Worm (Caenorhabditis elegans) whole organism, L4 larva: ENCODE data around the gene F35E8.1.
A peak's percentile ranks its signal among the peaks of the same experiment; 100 is the strongest.

Source experiments
- F37D6.2 ChIP-seq: sonication (generic microtip); optimal IDR thresholded peaks from 2 replicates; lab custom pipeline; 2016; ENCODE audit warnings: mild to moderate bottlenecking, missing genetic modification characterization, missing compliant biosample characterization
- F49E8.2 ChIP-seq: sonication (generic microtip); optimal IDR thresholded peaks from 2 replicates; lab custom pipeline; 2016; ENCODE audit warnings: missing compliant biosample characterization, mild to moderate bottlenecking, missing genetic modification characterization, borderline replicate concordance
- Y5F2A.4 ChIP-seq: fragments of 200-800 bp; sonication (Bioruptor generic); optimal IDR thresholded peaks from 2 replicates; lab custom pipeline; 2018; ENCODE audit warnings: mild to moderate bottlenecking, missing genetic modification characterization, missing compliant biosample characterization
- ceh-20 ChIP-seq: fragments of 200-800 bp; sonication (Bioruptor generic); IDR thresholded peaks from 2 replicates; pipeline ENCODE4 v1.3.6; 2022; ENCODE audit warnings: missing genetic modification reagents, missing genetic modification characterization, missing compliant biosample characterization
- ctbp-1 ChIP-seq: fragments of 200-800 bp; sonication (Bioruptor generic); IDR thresholded peaks from 2 replicates; pipeline ENCODE4 v1.3.6; 2022; ENCODE audit warnings: missing genetic modification reagents, missing genetic modification characterization, missing compliant biosample characterization
- daf-16 ChIP-seq, 3 experiments: sonication (generic microtip); optimal IDR thresholded peaks; 2 replicates each; lab custom pipeline; 2016 to 2017; ENCODE audit warnings: missing genetic modification characterization in 3 of 3, missing genetic modification reagents in 3 of 3, mild to moderate bottlenecking in 2 of 3, missing compliant biosample characterization in 2 of 3, missing biosample characterization in 1 of 3, moderate library complexity in 1 of 3
- dmd-8 ChIP-seq: fragments of 200-800 bp; sonication (Bioruptor generic); IDR thresholded peaks from 2 replicates; pipeline ENCODE4 v1.3.6; 2022; ENCODE audit warnings: missing genetic modification characterization, missing compliant biosample characterization
- dmd-9 ChIP-seq: fragments of 200-800 bp; sonication (Bioruptor generic); IDR thresholded peaks from 2 replicates; pipeline ENCODE4 v1.3.6; 2022; ENCODE audit warnings: missing genetic modification reagents, missing genetic modification characterization, missing compliant biosample characterization
- duxl-1 ChIP-seq: sonication (generic microtip); optimal IDR thresholded peaks from 2 replicates; lab custom pipeline; 2016; ENCODE audit warnings: mild to moderate bottlenecking, missing genetic modification characterization, moderate library complexity, missing compliant biosample characterization; ENCODE audit not compliant: poor library complexity
- gei-8 ChIP-seq: fragments of 200-800 bp; sonication (Bioruptor generic); optimal IDR thresholded peaks from 2 replicates; lab custom pipeline; 2018; ENCODE audit warnings: mild to moderate bottlenecking, missing genetic modification characterization, missing compliant biosample characterization
- hlh-11 ChIP-seq: fragments of 200-800 bp; sonication (Bioruptor generic); optimal IDR thresholded peaks from 2 replicates; lab custom pipeline; 2018; ENCODE audit warnings: mild to moderate bottlenecking, missing genetic modification characterization, missing compliant biosample characterization
- hlh-30 ChIP-seq: sonication (generic microtip); optimal IDR thresholded peaks from 2 replicates; lab custom pipeline; 2017; ENCODE audit warnings: antibody characterized with exemption, mild to moderate bottlenecking, missing genetic modification characterization, missing compliant biosample characterization; ENCODE audit not compliant: insufficient read depth
- hmg-1.1 ChIP-seq: fragments of 200-800 bp; sonication (Bioruptor generic); IDR thresholded peaks from 2 replicates; pipeline ENCODE4 v1.3.6; 2022; ENCODE audit warnings: missing genetic modification reagents, missing genetic modification characterization, missing compliant biosample characterization
- lin-15B ChIP-seq: fragments of 150-350 bp; sonication (generic microtip); optimal IDR thresholded peaks from 3 replicates; lab custom pipeline; 2014; ENCODE audit warnings: missing biosample characterization, missing genetic modification characterization
- lin-29 ChIP-seq: fragments of 200-800 bp; sonication (Bioruptor generic); IDR thresholded peaks from 2 replicates; pipeline ENCODE4 v1.3.6; 2022; ENCODE audit warnings: missing genetic modification reagents, missing genetic modification characterization, missing compliant biosample characterization
- lin-39 ChIP-seq: fragments of 150-350 bp; optimal IDR thresholded peaks from 2 replicates; lab custom pipeline; 2014; ENCODE audit warnings: missing biosample characterization, missing genetic modification reagents, missing genetic modification characterization
- madf-5 ChIP-seq, 2 experiments: fragments of 200-800 bp; sonication (Bioruptor generic); IDR thresholded peaks; 2 replicates each; pipeline ENCODE4 v1.3.6; 2022; ENCODE audit warnings: missing compliant biosample characterization in 2 of 2, missing genetic modification characterization in 2 of 2
- mdl-1 ChIP-seq, 2 experiments: fragments of 150-350 bp in 1 of 2; sonication (generic microtip) in 1 of 2; optimal IDR thresholded peaks; 2 replicates each; lab custom pipeline; 2014 to 2017; ENCODE audit warnings: missing biosample characterization in 2 of 2, missing genetic modification characterization in 2 of 2
- nhr-237 ChIP-seq: sonication (generic microtip); optimal IDR thresholded peaks from 2 replicates; lab custom pipeline; 2017; ENCODE audit warnings: missing biosample characterization, missing genetic modification characterization
- nhr-41 ChIP-seq: fragments of 200-800 bp; sonication (Bioruptor generic); IDR thresholded peaks from 2 replicates; pipeline ENCODE4 v1.3.6; 2022; ENCODE audit warnings: missing genetic modification reagents, missing genetic modification characterization, missing compliant biosample characterization
- php-3 ChIP-seq: fragments of 200-800 bp; sonication (Bioruptor generic); IDR thresholded peaks from 2 replicates; pipeline ENCODE4 v1.3.6; 2022; ENCODE audit warnings: missing genetic modification reagents, missing genetic modification characterization, missing compliant biosample characterization
- sdz-12 ChIP-seq: fragments of 200-800 bp; sonication (Bioruptor generic); optimal IDR thresholded peaks from 2 replicates; lab custom pipeline; 2018; ENCODE audit warnings: mild to moderate bottlenecking, missing genetic modification characterization, missing compliant biosample characterization
- set-16 ChIP-seq: fragments of 200-800 bp; sonication (Bioruptor generic); IDR thresholded peaks from 2 replicates; pipeline ENCODE4 v1.3.6; 2022; ENCODE audit warnings: missing genetic modification reagents, missing genetic modification characterization, missing compliant biosample characterization
- spr-3 ChIP-seq: fragments of 200-800 bp; sonication (Bioruptor generic); optimal IDR thresholded peaks from 2 replicates; lab custom pipeline; 2018; ENCODE audit warnings: mild to moderate bottlenecking, missing genetic modification characterization, missing compliant biosample characterization
- tra-1 ChIP-seq: fragments of 200-800 bp; sonication (Bioruptor generic); IDR thresholded peaks from 2 replicates; pipeline ENCODE4 v1.3.6; 2022; ENCODE audit warnings: missing genetic modification reagents, missing genetic modification characterization, missing compliant biosample characterization
- unc-39 ChIP-seq: sonication (generic microtip); optimal IDR thresholded peaks from 2 replicates; lab custom pipeline; 2017; ENCODE audit warnings: missing biosample characterization, missing genetic modification characterization
- unc-62 ChIP-seq, 3 experiments: fragments of 150-350 bp in 1 of 3; sonication (generic microtip); optimal IDR thresholded peaks in 2 of 3; peaks in 1 of 3; 1 replicate in 1 of 3; 2 replicates in 2 of 3; lab custom pipeline; 2014 to 2017; ENCODE audit warnings: missing biosample characterization in 3 of 3, missing genetic modification characterization in 3 of 3, missing genetic modification reagents in 3 of 3, missing genotype in 1 of 3
- zag-1 ChIP-seq: fragments of 150-350 bp; optimal IDR thresholded peaks from 2 replicates; lab custom pipeline; 2014; ENCODE audit warnings: missing biosample characterization, missing genetic modification characterization
- ztf-7 ChIP-seq: fragments of 150-350 bp; optimal IDR thresholded peaks from 2 replicates; lab custom pipeline; 2014; ENCODE audit warnings: missing biosample characterization, missing genetic modification characterization

The F35E8.1 gene

ce11 chrV:15915307-15915706 is 9.9 kb upstream of the F35E8.1 start:
- TF ChIP-seq nhr-41 (GFP tag; lab: Robert Waterston, UW) (no peak), lin-39 (tag; lab: Kevin White, UChicago) (no peak), gei-8 (GFP tag; lab: Kevin White, UChicago) (no peak), unc-62 (GFP tag; optimal IDR thresholded peaks at IDR 0.05 in 1 of 2; lab: Kevin White, UChicago) (peak in 1 of 2 experiments; percentile 92), unc-62 (tag; optimal IDR thresholded peaks at IDR 0.05; lab: Kevin White, UChicago) (no peak)

ce11 chrV:15914774-15915173 is 9.3 kb upstream of the F35E8.1 start:
- TF ChIP-seq F37D6.2, result no peak
- no peak for TF ChIP-seq zag-1
- no peak for TF ChIP-seq tra-1 (GFP tag; lab: Robert Waterston, UW)
- no peak for TF ChIP-seq duxl-1 (tag; lab: Kevin White, UChicago)
- TF ChIP-seq dmd-8 (GFP tag; lab: Robert Waterston, UW), result 0 out of 2 replicates have a peak, but pooled peaks have one; percentile 23
- peak; percentile 57 for TF ChIP-seq set-16 (GFP tag; lab: Robert Waterston, UW)
- no peak for TF ChIP-seq ztf-7 (tag; lab: Kevin White, UChicago)
- no peak for TF ChIP-seq mdl-1 (tag; optimal IDR thresholded peaks at IDR 0.05; lab: Kevin White, UChicago)
- TF ChIP-seq spr-3 (GFP tag; lab: Kevin White, UChicago), result no peak

ce11 chrV:15913714-15914113 is 8.3 kb upstream of the F35E8.1 start, which contains the start of gene F35E8.7:
F35E8.7 (plus strand) TSS chrV:15914014.
- TF ChIP-seq Y5F2A.4 (GFP tag; lab: Kevin White, UChicago), result no peak
- TF ChIP-seq, all 104 proteins: peak for 0

- peak; percentile 58 for TF ChIP-seq set-16 (GFP tag; lab: Robert Waterston, UW)
- no peak for TF ChIP-seq nhr-237 (tag; lab: Kevin White, UChicago)
Observed at ce11 chrV:15912677-15913076, 7.2 kb upstream of the F35E8.1 start.

- no peak for TF ChIP-seq lin-29 (GFP tag; lab: Robert Waterston, UW)
- no peak for TF ChIP-seq hlh-30
- TF ChIP-seq ceh-20 (GFP tag; lab: Robert Waterston, UW), result no peak
- TF ChIP-seq sdz-12 (GFP tag; lab: Kevin White, UChicago), result no peak
- no peak for TF ChIP-seq hmg-1.1
- TF ChIP-seq F49E8.2 (tag; lab: Kevin White, UChicago), result no peak
- no peak for TF ChIP-seq ctbp-1
Observed at ce11 chrV:15911848-15912247, 6.4 kb upstream of the F35E8.1 start, which contains the start of gene F35E8.6. F35E8.6 (plus strand) TSS chrV:15912148.

ce11 chrV:15900564-15900963 is 4.9 kb downstream of the F35E8.1 start:
- TF ChIP-seq dmd-9 (no peak), php-3 (GFP tag; lab: Robert Waterston, UW) (no peak), lin-29 (GFP tag; lab: Robert Waterston, UW) (no peak), unc-39 (tag; lab: Kevin White, UChicago) (no peak), daf-16 (GFP tag; optimal IDR thresholded peaks at IDR 0.05; lab: Kevin White, UChicago) (no peak), daf-16 (tag; optimal IDR thresholded peaks at IDR 0.05; lab: Kevin White, UChicago) (no peak), hmg-1.1 (no peak), hlh-11 (tag; lab: Kevin White, UChicago) (no peak), lin-15B (tag; lab: Kevin White, UChicago) (no peak), madf-5 (GFP tag; IDR thresholded peaks at IDR 0.05; lab: Robert Waterston, UW) (no peak), spr-3 (GFP tag; lab: Kevin White, UChicago) (no peak)
- TF ChIP-seq, all 104 proteins: peak for 0
